Fruit fly (Drosophila melanogaster) whole organism, pupa: ENCODE measurements around the gene Or67d.

Experiments used
- EcR ChIP-seq: fragments of 200-800 bp; sonication (Bioruptor generic); optimal IDR thresholded peaks from 3 replicates; lab custom pipeline; 2019; ENCODE audit warnings: missing biosample characterization, missing genetic modification characterization, mild to moderate bottlenecking, moderate library complexity, missing genetic modification reagents
- fd96Ca ChIP-seq: fragments of 200-800 bp; sonication (Bioruptor generic); IDR thresholded peaks from 3 replicates; pipeline ENCODE4 v1.3.6; 2022; ENCODE audit warnings: missing biosample characterization, missing genetic modification characterization

- TF ChIP-seq fd96Ca (GFP tag; lab: Robert Waterston, UW), result no peak
- no peak for TF ChIP-seq EcR (GFP tag; lab: Kevin White, UChicago)
Measured at dm6 chr3L:10242243-10242642, 30.8 kb upstream of the Or67d start.
